Fruit fly (Drosophila melanogaster): ENCODE data around the gene GILT1.

GILT1 gene

dm6 chr3R:13404841-13405441 is 3.3 kb upstream of the GILT1 start, which contains the start of gene yellow-e3:
yellow-e3 (minus strand) TSS chr3R:13404870.
- TF ChIP-seq Camta (GFP tag; optimal IDR thresholded peaks at IDR 0.05): no peak
- TF ChIP-seq danr (GFP tag; IDR thresholded peaks at IDR 0.05): no peak
- TF ChIP-seq CG4404 (GFP tag; IDR thresholded peaks at IDR 0.05): peak; percentile 73
- no peak for TF ChIP-seq CG31224 (GFP tag; IDR thresholded peaks at IDR 0.05)
- TF ChIP-seq Eip74EF (GFP tag; optimal IDR thresholded peaks at IDR 0.05): no peak
- TF ChIP-seq wor (GFP tag; IDR thresholded peaks at IDR 0.05): no peak
- no peak for TF ChIP-seq H2.0 (GFP tag; IDR thresholded peaks at IDR 0.05)
- peak; percentile 61 for TF ChIP-seq sens (GFP tag)
- TF ChIP-seq cad (GFP tag; optimal IDR thresholded peaks at IDR 0.05): peak; percentile 38
- TF ChIP-seq Spps (tag; optimal IDR thresholded peaks at IDR 0.05): peak; percentile 43
- TF ChIP-seq Sry-δ (GFP tag; optimal IDR thresholded peaks at IDR 0.05): no peak
- TF ChIP-seq CG11093 (GFP tag; IDR thresholded peaks at IDR 0.05): no peak
- TF ChIP-seq inv (GFP tag; IDR thresholded peaks at IDR 0.05; ENCODE audit: partially characterized antibody): no peak
- TF ChIP-seq gcm2 (GFP tag; optimal IDR thresholded peaks at IDR 0.05): no peak
- TF ChIP-seq CG34422 (GFP tag; IDR thresholded peaks at IDR 0.05): no peak
- no peak for TF ChIP-seq CG18599 (GFP tag; optimal IDR thresholded peaks at IDR 0.05)
- no peak for TF ChIP-seq pum (GFP tag; optimal IDR thresholded peaks at IDR 0.05)
- TF ChIP-seq nmo (GFP tag; optimal IDR thresholded peaks at IDR 0.05): peak; percentile 41
- TF ChIP-seq D19B (GFP tag; optimal IDR thresholded peaks at IDR 0.05): no peak
- no peak for TF ChIP-seq Dfd (GFP tag; optimal IDR thresholded peaks at IDR 0.05)
- TF ChIP-seq tll (GFP tag; optimal IDR thresholded peaks at IDR 0.05): peak in 1 of 2 experiments; percentile 75
- peak; percentile 63 for TF ChIP-seq pros (GFP tag; optimal IDR thresholded peaks at IDR 0.05)
- no peak for TF ChIP-seq C15 (GFP tag; IDR thresholded peaks at IDR 0.05)
- TF ChIP-seq prd (optimal IDR thresholded peaks at IDR 0.05): no peak
- peak; percentile 81 for TF ChIP-seq prd (GFP tag; IDR thresholded peaks at IDR 0.05)
- TF ChIP-seq Dip3 (GFP tag; optimal IDR thresholded peaks at IDR 0.05): no peak
- no peak for TF ChIP-seq Neu2 (GFP tag; optimal IDR thresholded peaks at IDR 0.05; ENCODE audit: borderline replicate concordance)
- TF ChIP-seq Blimp-1 (GFP tag; optimal IDR thresholded peaks at IDR 0.05): peak; percentile 38
- TF ChIP-seq nerfin-2 (GFP tag; IDR thresholded peaks at IDR 0.05; ENCODE audit: partially characterized antibody): no peak
- no peak for TF ChIP-seq NFAT (GFP tag; IDR thresholded peaks at IDR 0.05)
- TF ChIP-seq CG10267 (tag; optimal IDR thresholded peaks at IDR 0.05): peak; percentile 71
- no peak for TF ChIP-seq MTF-1 (GFP tag; optimal IDR thresholded peaks at IDR 0.05; ENCODE audit: borderline replicate concordance)
- TF ChIP-seq zf30C (GFP tag; optimal IDR thresholded peaks at IDR 0.05): peak; percentile 95
- peak in 1 of 2 experiments; percentile 42 for TF ChIP-seq bsh (GFP tag; optimal IDR thresholded peaks at IDR 0.05)
- no peak for TF ChIP-seq Adf1 (GFP tag; IDR thresholded peaks at IDR 0.05)
- no peak for TF ChIP-seq pfk (GFP tag; optimal IDR thresholded peaks at IDR 0.05)
- peak; percentile 86 for TF ChIP-seq CG7271 (tag; optimal IDR thresholded peaks at IDR 0.05)
- no peak for TF ChIP-seq CG13287 (GFP tag; IDR thresholded peaks at IDR 0.05; ENCODE audit: partially characterized antibody)
- TF ChIP-seq CG8944 (GFP tag; optimal IDR thresholded peaks at IDR 0.05): no peak
- no peak for TF ChIP-seq Poxn (GFP tag; IDR thresholded peaks at IDR 0.05)
- TF ChIP-seq CG11560 (tag; IDR thresholded peaks at IDR 0.05): no peak
- TF ChIP-seq zen (tag; optimal IDR thresholded peaks at IDR 0.05): peak; percentile 93
- TF ChIP-seq trem (tag; optimal IDR thresholded peaks at IDR 0.05): peak; percentile 32
- peak; percentile 71 for TF ChIP-seq CG14710 (tag; optimal IDR thresholded peaks at IDR 0.05)
- TF ChIP-seq Hey (tag; optimal IDR thresholded peaks at IDR 0.05): no peak
- TF ChIP-seq CG7556 (GFP tag; optimal IDR thresholded peaks at IDR 0.05): no peak
- TF ChIP-seq CG13775 (GFP tag; optimal IDR thresholded peaks at IDR 0.05): peak; percentile 30
- peak; percentile 64 for TF ChIP-seq CG8924 (tag; optimal IDR thresholded peaks at IDR 0.05)
- TF ChIP-seq abd-A (tag; optimal IDR thresholded peaks at IDR 0.05): no peak
- peak; percentile 34 for TF ChIP-seq az2 (GFP tag; optimal IDR thresholded peaks at IDR 0.05)
